Worm (Caenorhabditis elegans) whole organism, L4 larva: ENCODE results near the gene srsx-15.

ENCODE experiments used
- F26F4.8 ChIP-seq: fragments of 200-800 bp; sonication (Bioruptor generic); conservative IDR thresholded peaks from 2 replicates; pipeline ENCODE4 v1.3.6; 2022; ENCODE audit warnings: missing genetic modification characterization, missing compliant biosample characterization
- ces-1 ChIP-seq: fragments of 150-350 bp; sonication (generic microtip); optimal IDR thresholded peaks from 4 replicates; lab custom pipeline; 2014; ENCODE audit warnings: missing biosample characterization, missing genetic modification reagents, missing genetic modification characterization
- egl-27 ChIP-seq: sonication (generic microtip); optimal IDR thresholded peaks from 3 replicates; lab custom pipeline; 2017; ENCODE audit warnings: missing biosample characterization, missing genetic modification reagents, missing genetic modification characterization
- fkh-10 ChIP-seq: fragments of 150-350 bp; optimal IDR thresholded peaks from 2 replicates; lab custom pipeline; 2014; ENCODE audit warnings: missing biosample characterization, missing genetic modification reagents, missing genetic modification characterization
- lin-39 ChIP-seq: fragments of 150-350 bp; optimal IDR thresholded peaks from 2 replicates; lab custom pipeline; 2014; ENCODE audit warnings: missing biosample characterization, missing genetic modification reagents, missing genetic modification characterization
- tra-1 ChIP-seq: fragments of 200-800 bp; sonication (Bioruptor generic); IDR thresholded peaks from 2 replicates; pipeline ENCODE4 v1.3.6; 2022; ENCODE audit warnings: missing genetic modification reagents, missing genetic modification characterization, missing compliant biosample characterization

ce11 chrIV:5582760-5583159, 40.9 kb downstream of the srsx-15 start:
- TF ChIP-seq lin-39 (tag; lab: Kevin White, UChicago) (no peak), fkh-10 (GFP tag; lab: Kevin White, UChicago) (no peak), ces-1 (GFP tag; lab: Kevin White, UChicago) (no peak), F26F4.8 (GFP tag; lab: Robert Waterston, UW) (no peak), tra-1 (no peak), egl-27 (tag; lab: Kevin White, UChicago) (no peak)
